Worm (Caenorhabditis elegans) whole organism, midembryonic: ENCODE data around the gene sdz-10.

Experiments used
- T22C8.4 ChIP-seq: fragments of 200-800 bp; sonication (Bioruptor generic); IDR thresholded peaks from 2 replicates; pipeline ENCODE4 v1.3.6; 2022; ENCODE audit warnings: missing genetic modification characterization, missing compliant biosample characterization
- cog-1 ChIP-seq: sonication (generic microtip); optimal IDR thresholded peaks from 2 replicates; lab custom pipeline; 2016; ENCODE audit warnings: missing genetic modification characterization, missing compliant biosample characterization
- flt-1 ChIP-seq: fragments of 200-800 bp; sonication (Bioruptor generic); IDR thresholded peaks from 2 replicates; pipeline ENCODE4 v1.3.6; 2022; ENCODE audit warnings: missing genetic modification characterization, missing compliant biosample characterization
- med-1 ChIP-seq: sonication (generic microtip); optimal IDR thresholded peaks from 2 replicates; lab custom pipeline; 2017; ENCODE audit warnings: missing genetic modification characterization, mild to moderate bottlenecking, missing compliant biosample characterization, antibody characterized with exemption, missing genetic modification reagents; ENCODE audit not compliant: insufficient read depth
- tab-1 ChIP-seq: fragments of 200-800 bp; sonication (Bioruptor generic); IDR thresholded peaks from 2 replicates; pipeline ENCODE4 v1.3.6; 2022; ENCODE audit warnings: missing genetic modification characterization, missing compliant biosample characterization
- ztf-23 ChIP-seq: fragments of 200-800 bp; sonication (Bioruptor generic); IDR thresholded peaks from 2 replicates; pipeline ENCODE4 v1.3.6; 2022; ENCODE audit warnings: missing genetic modification reagents, missing genetic modification characterization, missing compliant biosample characterization
- ztf-29 ChIP-seq: fragments of 200-800 bp; sonication (Bioruptor generic); IDR thresholded peaks from 2 replicates; pipeline ENCODE4 v1.3.6; 2022; ENCODE audit warnings: missing genetic modification reagents, missing genetic modification characterization, missing compliant biosample characterization

DNA sequence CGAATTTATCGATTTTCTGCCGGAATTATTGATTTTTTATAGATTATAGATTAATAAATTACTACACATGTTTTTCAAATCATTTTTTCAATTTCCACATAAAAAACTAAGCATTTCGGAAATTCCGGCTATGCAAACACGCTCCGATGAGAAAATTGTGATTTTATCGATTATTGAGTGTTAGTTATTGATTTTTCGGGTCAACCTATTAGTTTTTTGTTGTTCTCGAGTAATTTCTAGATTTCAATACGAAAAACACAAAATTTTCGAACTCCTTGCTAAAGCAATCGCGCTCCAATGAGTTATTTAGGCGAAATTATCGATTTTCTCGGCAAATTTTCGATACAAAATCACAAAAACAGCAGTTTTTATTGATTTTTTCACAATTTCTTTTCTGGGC, 23.3 kb upstream of the sdz-10 start:
- TF ChIP-seq ztf-29 (GFP tag; lab: Robert Waterston, UW): no peak
- no peak for TF ChIP-seq flt-1 (GFP tag; lab: Robert Waterston, UW)
- TF ChIP-seq med-1 (GFP tag; lab: Kevin White, UChicago): no peak
- no peak for TF ChIP-seq tab-1 (GFP tag; lab: Robert Waterston, UW)
- TF ChIP-seq cog-1: no peak
- no peak for TF ChIP-seq ztf-23
- TF ChIP-seq T22C8.4 (GFP tag; lab: Robert Waterston, UW): no peak
